Worm (Caenorhabditis elegans) whole organism, L1 larva: Measurements from ENCODE around the gene srbc-38.

ENCODE experiments used
- aha-1 ChIP-seq: fragments of 150-350 bp; optimal IDR thresholded peaks from 2 replicates; lab custom pipeline; 2014; ENCODE audit warnings: missing biosample characterization, missing genetic modification characterization
- blmp-1 ChIP-seq: fragments of 150-350 bp; optimal IDR thresholded peaks from 2 replicates; lab custom pipeline; 2014; ENCODE audit warnings: missing biosample characterization, missing genetic modification characterization
- ceh-63 ChIP-seq: fragments of 200-800 bp; sonication (Bioruptor generic); optimal IDR thresholded peaks from 2 replicates; lab custom pipeline; 2018; ENCODE audit warnings: mild to moderate bottlenecking, missing genetic modification characterization, missing compliant biosample characterization
- ceh-82 ChIP-seq, 3 experiments: fragments of 150-350 bp in 1 of 3; sonication (generic microtip) in 2 of 3; optimal IDR thresholded peaks; 2 replicates each; lab custom pipeline; 2014 to 2017; ENCODE audit warnings: missing biosample characterization in 3 of 3, missing genetic modification characterization in 3 of 3
- ceh-88 ChIP-seq: fragments of 200-800 bp; sonication (Bioruptor generic); IDR thresholded peaks from 2 replicates; pipeline ENCODE4 v1.3.6; 2022; ENCODE audit warnings: missing genetic modification characterization, missing compliant biosample characterization
- ceh-90 ChIP-seq: sonication (generic microtip); optimal IDR thresholded peaks from 2 replicates; lab custom pipeline; 2016; ENCODE audit warnings: missing genetic modification characterization, missing compliant biosample characterization
- ces-1 ChIP-seq: fragments of 150-350 bp; optimal IDR thresholded peaks from 2 replicates; lab custom pipeline; 2014; ENCODE audit warnings: missing biosample characterization, missing genetic modification reagents, missing genetic modification characterization
- dpl-1 ChIP-seq, 3 experiments: fragments of 150-350 bp in 2 of 3; sonication (generic microtip) in 1 of 3; optimal IDR thresholded peaks; 2 replicates each; lab custom pipeline; 2014 to 2017; ENCODE audit warnings: missing biosample characterization in 3 of 3, missing genetic modification characterization in 3 of 3, missing genetic modification reagents in 3 of 3
- dsc-1 ChIP-seq: sonication (generic microtip); optimal IDR thresholded peaks from 2 replicates; lab custom pipeline; 2016; ENCODE audit warnings: mild to moderate bottlenecking, missing genetic modification characterization, missing compliant biosample characterization
- egl-13 ChIP-seq: sonication (generic microtip); optimal IDR thresholded peaks from 2 replicates; lab custom pipeline; 2016; ENCODE audit warnings: missing genotype, missing genetic modification reagents, missing genetic modification characterization, missing compliant biosample characterization
- ets-5 ChIP-seq: fragments of 200-800 bp; sonication (Bioruptor generic); IDR thresholded peaks from 2 replicates; pipeline ENCODE4 v1.3.6; 2022; ENCODE audit warnings: missing genetic modification characterization, missing compliant biosample characterization
- fkh-8 ChIP-seq: sonication (generic microtip); optimal IDR thresholded peaks from 2 replicates; lab custom pipeline; 2016; ENCODE audit warnings: mild to moderate bottlenecking, missing genetic modification characterization, missing compliant biosample characterization
- fos-1 ChIP-seq: fragments of 150-350 bp; optimal IDR thresholded peaks from 2 replicates; lab custom pipeline; 2014; ENCODE audit warnings: missing biosample characterization, missing genetic modification characterization
- grh-1 ChIP-seq: fragments of 200-800 bp; sonication (Bioruptor generic); IDR thresholded peaks from 2 replicates; pipeline ENCODE4 v1.3.6; 2022; ENCODE audit warnings: missing genetic modification reagents, missing genetic modification characterization, missing compliant biosample characterization
- hlh-17 ChIP-seq: fragments of 200-800 bp; sonication (Bioruptor generic); optimal IDR thresholded peaks from 2 replicates; lab custom pipeline; 2018; ENCODE audit warnings: missing genetic modification characterization, mild to moderate bottlenecking, missing compliant biosample characterization, moderate library complexity, borderline replicate concordance
- hlh-4 ChIP-seq: sonication (generic microtip); optimal IDR thresholded peaks from 2 replicates; lab custom pipeline; 2016; ENCODE audit warnings: mild to moderate bottlenecking, missing genetic modification characterization, missing compliant biosample characterization
- hpl-2 ChIP-seq: fragments of 150-350 bp; optimal IDR thresholded peaks from 2 replicates; lab custom pipeline; 2014; ENCODE audit warnings: missing biosample characterization, missing genetic modification reagents, missing genetic modification characterization
- irx-1 ChIP-seq: sonication (generic microtip); optimal IDR thresholded peaks from 2 replicates; lab custom pipeline; 2016; ENCODE audit warnings: missing genetic modification characterization, missing compliant biosample characterization
- lin-13 ChIP-seq: fragments of 150-350 bp; optimal IDR thresholded peaks from 2 replicates; lab custom pipeline; 2014; ENCODE audit warnings: missing biosample characterization, missing genetic modification reagents, missing genetic modification characterization
- lin-35 ChIP-seq, 2 experiments: fragments of 150-350 bp; optimal IDR thresholded peaks; 2 replicates each; lab custom pipeline; 2014; ENCODE audit warnings: missing biosample characterization in 2 of 2, missing genetic modification characterization in 2 of 2, missing genetic modification reagents in 2 of 2
- mab-9 ChIP-seq: fragments of 200-800 bp; sonication (Bioruptor generic); IDR thresholded peaks from 2 replicates; pipeline ENCODE4 v1.3.6; 2022; ENCODE audit warnings: missing genetic modification reagents, missing genetic modification characterization, missing compliant biosample characterization
- mef-2 ChIP-seq: fragments of 150-350 bp; optimal IDR thresholded peaks from 2 replicates; lab custom pipeline; 2014; ENCODE audit warnings: missing biosample characterization, missing genetic modification characterization
- nhr-11 ChIP-seq: fragments of 150-350 bp; optimal IDR thresholded peaks from 2 replicates; lab custom pipeline; 2014; ENCODE audit warnings: missing biosample characterization, missing genetic modification characterization
- nhr-12 ChIP-seq: sonication (generic microtip); optimal IDR thresholded peaks from 2 replicates; lab custom pipeline; 2017; ENCODE audit warnings: missing biosample characterization, missing genetic modification characterization
- nhr-28 ChIP-seq: fragments of 150-350 bp; optimal IDR thresholded peaks from 2 replicates; lab custom pipeline; 2014; ENCODE audit warnings: missing biosample characterization, missing genetic modification characterization
- nhr-47 ChIP-seq: sonication (generic microtip); optimal IDR thresholded peaks from 2 replicates; lab custom pipeline; 2016; ENCODE audit warnings: mild to moderate bottlenecking, missing genetic modification characterization, moderate library complexity, missing compliant biosample characterization
- nhr-76 ChIP-seq: sonication (generic microtip); optimal IDR thresholded peaks from 2 replicates; lab custom pipeline; 2017; ENCODE audit warnings: missing biosample characterization, missing genetic modification characterization
- nhr-84 ChIP-seq: sonication (generic microtip); optimal IDR thresholded peaks from 2 replicates; lab custom pipeline; 2017; ENCODE audit warnings: missing biosample characterization, missing genetic modification characterization
- nhr-85 ChIP-seq: sonication (generic microtip); peaks from one replicate; lab custom pipeline; 2016; ENCODE audit warnings: missing genetic modification characterization, inconsistent platforms, missing compliant biosample characterization
- nhr-90 ChIP-seq: sonication (generic microtip); optimal IDR thresholded peaks from 2 replicates; lab custom pipeline; 2016; ENCODE audit warnings: mild to moderate bottlenecking, missing genetic modification characterization, missing compliant biosample characterization; ENCODE audit not compliant: poor library complexity
- pax-3 ChIP-seq: fragments of 200-800 bp; sonication (Bioruptor generic); optimal IDR thresholded peaks from 2 replicates; lab custom pipeline; 2018; ENCODE audit warnings: mild to moderate bottlenecking, missing genetic modification characterization, moderate library complexity, missing compliant biosample characterization
- pqm-1 ChIP-seq: sonication (generic microtip); optimal IDR thresholded peaks from 3 replicates; lab custom pipeline; 2017; ENCODE audit warnings: missing biosample characterization, missing genetic modification characterization
- skn-1 ChIP-seq: fragments of 150-350 bp; optimal IDR thresholded peaks from 2 replicates; lab custom pipeline; 2014; ENCODE audit warnings: missing biosample characterization, missing genetic modification characterization
- snpc-4 ChIP-seq: fragments of 150-350 bp; optimal IDR thresholded peaks from 2 replicates; lab custom pipeline; 2014; ENCODE audit warnings: missing biosample characterization, missing genetic modification characterization
- snu-23 ChIP-seq: sonication (generic microtip); optimal IDR thresholded peaks from 2 replicates; lab custom pipeline; 2016; ENCODE audit warnings: missing genetic modification characterization, missing compliant biosample characterization
- sptf-1 ChIP-seq: fragments of 150-350 bp; optimal IDR thresholded peaks from 2 replicates; lab custom pipeline; 2014; ENCODE audit warnings: missing biosample characterization, missing genetic modification characterization
- unc-62 ChIP-seq: fragments of 150-350 bp; optimal IDR thresholded peaks from 2 replicates; lab custom pipeline; 2014; ENCODE audit warnings: missing biosample characterization, missing genetic modification reagents, missing genetic modification characterization
- unc-86 ChIP-seq: sonication (generic microtip); optimal IDR thresholded peaks from 2 replicates; lab custom pipeline; 2016; ENCODE audit warnings: missing genetic modification characterization, missing compliant biosample characterization
- unc-98 ChIP-seq: fragments of 200-800 bp; sonication (Bioruptor generic); IDR thresholded peaks from 2 replicates; pipeline ENCODE4 v1.3.6; 2022; ENCODE audit warnings: missing genetic modification characterization, missing compliant biosample characterization
- vab-15 ChIP-seq: sonication (generic microtip); optimal IDR thresholded peaks from 2 replicates; lab custom pipeline; 2017; ENCODE audit warnings: missing genotype, mild to moderate bottlenecking, missing genetic modification characterization, missing compliant biosample characterization
- xbp-1 ChIP-seq: sonication (generic microtip); optimal IDR thresholded peaks from 2 replicates; lab custom pipeline; 2016; ENCODE audit warnings: missing genetic modification characterization, missing compliant biosample characterization

The srbc-38 gene

ce11 chrV:699489-700129, 7.4 kb upstream of the srbc-38 start, which contains the start of the genes ugt-29 and srx-5:
ugt-29 (minus strand) TSS chrV:699589.
srx-5 (plus strand) TSS chrV:700079.
- no peak for TF ChIP-seq unc-98 (GFP tag; lab: Robert Waterston, UW)
- no peak for TF ChIP-seq nhr-76 (tag; lab: Kevin White, UChicago)
- no peak for TF ChIP-seq snu-23 (GFP tag; lab: Kevin White, UChicago)

DNA sequence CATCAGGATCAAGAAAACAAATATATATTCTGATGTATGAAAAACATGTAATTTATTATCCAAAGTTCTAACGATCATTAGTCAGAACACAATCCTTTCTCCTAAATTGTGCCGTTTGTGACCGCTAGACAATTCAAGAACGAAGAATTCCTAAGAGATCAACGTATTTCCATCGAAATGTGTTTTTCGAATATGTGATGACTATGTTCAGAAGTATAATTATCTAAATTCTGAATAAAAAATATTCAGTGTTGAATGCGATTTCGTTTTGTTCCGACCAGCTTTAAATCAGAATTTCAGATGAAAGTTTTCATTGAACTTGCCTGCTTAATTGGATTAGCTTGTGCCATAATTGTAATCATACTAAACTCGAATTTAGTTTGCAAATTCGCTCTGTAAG, 4.8 kb upstream of the srbc-38 start, which contains the start of gene srbc-37:
TSS of gene srbc-37 (plus strand) at position 301 of the 400 bp plus-strand sequence.
- TF ChIP-seq dsc-1 (tag; lab: Kevin White, UChicago): no peak
- TF ChIP-seq lin-35 (GFP tag; optimal IDR thresholded peaks at IDR 0.05; lab: Kevin White, UChicago): no peak
- TF ChIP-seq xbp-1 (tag; lab: Kevin White, UChicago): no peak
- no peak for TF ChIP-seq sptf-1 (tag; lab: Kevin White, UChicago)
- TF ChIP-seq irx-1: no peak
- no peak for TF ChIP-seq fos-1
- TF ChIP-seq aha-1 (tag; lab: Kevin White, UChicago): no peak
- no peak for TF ChIP-seq nhr-28 (tag; lab: Kevin White, UChicago)
- no peak for TF ChIP-seq ets-5 (GFP tag; lab: Robert Waterston, UW)
- no peak for TF ChIP-seq snpc-4 (tag; lab: Kevin White, UChicago)
- TF ChIP-seq hlh-4 (tag; lab: Kevin White, UChicago): no peak
- no peak for TF ChIP-seq skn-1
- TF ChIP-seq hpl-2 (GFP tag; lab: Kevin White, UChicago): no peak
- TF ChIP-seq nhr-90 (tag; lab: Kevin White, UChicago): no peak
- no peak for TF ChIP-seq mef-2 (tag; lab: Kevin White, UChicago)
- no peak for TF ChIP-seq ceh-88 (GFP tag; lab: Robert Waterston, UW)
- no peak for TF ChIP-seq grh-1

ce11 chrV:708808-709207, 1.8 kb downstream of the srbc-38 start, which contains the start of gene srbc-39:
srbc-39 (plus strand) TSS chrV:709108.
- TF ChIP-seq unc-62 (no peak), dpl-1 (GFP tag; optimal IDR thresholded peaks at IDR 0.05; lab: Kevin White, UChicago) (no peak), hlh-17 (no peak), pqm-1 (tag; lab: Kevin White, UChicago) (no peak), lin-35 (GFP tag; optimal IDR thresholded peaks at IDR 0.05; lab: Kevin White, UChicago) (no peak), nhr-84 (tag; lab: Kevin White, UChicago) (no peak), ets-5 (GFP tag; lab: Robert Waterston, UW) (no peak), nhr-11 (no peak), ceh-63 (GFP tag; lab: Kevin White, UChicago) (no peak), nhr-12 (tag; lab: Kevin White, UChicago) (no peak), hpl-2 (GFP tag; lab: Kevin White, UChicago) (no peak), nhr-47 (tag; lab: Kevin White, UChicago) (no peak), fkh-8 (no peak)

DNA sequence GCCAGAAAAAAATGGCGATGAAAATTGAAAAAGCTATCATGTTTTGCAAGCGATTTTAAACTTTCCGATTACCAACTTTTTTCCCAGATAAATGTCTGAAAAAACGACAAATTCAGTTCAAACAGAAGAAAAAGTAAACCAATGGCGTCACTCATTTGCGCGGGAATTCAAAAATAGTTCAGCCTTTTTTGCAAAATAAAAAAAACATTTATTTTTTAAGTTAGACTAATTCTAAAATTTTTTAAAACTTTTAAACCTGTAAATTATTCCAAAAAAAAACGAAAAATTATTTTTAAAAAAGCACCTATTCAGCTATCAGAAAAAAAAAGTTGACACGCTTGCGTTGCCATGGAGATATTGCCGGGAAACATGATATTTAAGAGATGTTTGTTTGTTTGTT, 5.9 kb downstream of the srbc-38 start, which contains the start of gene cyp-33C11:
TSS of gene cyp-33C11 (minus strand) at position 101 of the 400 bp plus-strand sequence.
- TF ChIP-seq vab-15 (tag; lab: Kevin White, UChicago) (no peak), fkh-8 (no peak), pax-3 (tag; lab: Kevin White, UChicago) (no peak), ceh-88 (GFP tag; lab: Robert Waterston, UW) (no peak), ceh-82 (tag; optimal IDR thresholded peaks at IDR 0.05; lab: Kevin White, UChicago) (no peak), lin-13 (GFP tag; lab: Kevin White, UChicago) (no peak), blmp-1 (tag; lab: Kevin White, UChicago) (no peak), skn-1 (no peak), egl-13 (tag; lab: Kevin White, UChicago) (no peak), irx-1 (no peak), mab-9 (GFP tag; lab: Robert Waterston, UW) (no peak), ceh-90 (tag; lab: Kevin White, UChicago) (no peak), ces-1 (no peak), nhr-11 (no peak), unc-86 (tag; lab: Kevin White, UChicago) (no peak), nhr-85 (tag; lab: Kevin White, UChicago) (no peak)
